Fruit fly (Drosophila melanogaster) whole organism, embryonic: ENCODE results near the gene phol.

ENCODE experiments used
- Bteb2 ChIP-seq: fragments of 200-800 bp; sonication (Bioruptor generic); optimal IDR thresholded peaks from 2 replicates; lab custom pipeline; 2016; ENCODE audit warnings: missing biosample characterization, missing genetic modification characterization
- CG10267 ChIP-seq: fragments of 200-800 bp; sonication (Bioruptor generic); optimal IDR thresholded peaks from 2 replicates; lab custom pipeline; 2018; ENCODE audit warnings: missing biosample characterization, mild to moderate bottlenecking, missing genetic modification characterization, moderate library complexity
- CG12071 ChIP-seq: fragments of 200-800 bp; sonication (Bioruptor generic); optimal IDR thresholded peaks from 3 replicates; lab custom pipeline; 2018; ENCODE audit warnings: missing biosample characterization, mild to moderate bottlenecking, missing genetic modification characterization
- CG12104 ChIP-seq: fragments of 200-800 bp; sonication (Bioruptor generic); optimal IDR thresholded peaks from 3 replicates; lab custom pipeline; 2016; ENCODE audit warnings: missing biosample characterization, missing genetic modification characterization
- CG12219 ChIP-seq: fragments of 200-800 bp; sonication (Bioruptor generic); optimal IDR thresholded peaks from 3 replicates; lab custom pipeline; 2018; ENCODE audit warnings: missing biosample characterization, mild to moderate bottlenecking, missing genetic modification characterization
- CG12769 ChIP-seq: fragments of 200-800 bp; sonication (Bioruptor generic); optimal IDR thresholded peaks from 2 replicates; lab custom pipeline; 2019; ENCODE audit warnings: missing biosample characterization, mild to moderate bottlenecking, missing genetic modification characterization, moderate library complexity
- CG13287 ChIP-seq: fragments of 200-800 bp; sonication (Bioruptor generic); IDR thresholded peaks from 2 replicates; pipeline ENCODE4 v1.3.6; 2022; ENCODE audit warnings: missing biosample characterization, missing genetic modification characterization; ENCODE audit not compliant: partially characterized antibody
- CG14710 ChIP-seq: fragments of 200-800 bp; sonication (Bioruptor generic); optimal IDR thresholded peaks from 3 replicates; lab custom pipeline; 2019; ENCODE audit warnings: missing biosample characterization, mild to moderate bottlenecking, missing genetic modification characterization, moderate library complexity
- CG15601 ChIP-seq: fragments of 200-800 bp; sonication (Bioruptor generic); optimal IDR thresholded peaks from 3 replicates; lab custom pipeline; 2019; ENCODE audit warnings: missing biosample characterization, mild to moderate bottlenecking, missing genetic modification characterization, moderate library complexity
- CG17186 ChIP-seq: fragments of 200-800 bp; sonication (Bioruptor generic); optimal IDR thresholded peaks from 3 replicates; lab custom pipeline; 2017; ENCODE audit warnings: missing biosample characterization, missing genetic modification reagents, missing genetic modification characterization
- CG18764 ChIP-seq: fragments of 200-800 bp; sonication (Bioruptor generic); optimal IDR thresholded peaks from 3 replicates; lab custom pipeline; 2016; ENCODE audit warnings: missing biosample characterization, missing genetic modification characterization
- CG31441 ChIP-seq: fragments of 200-800 bp; sonication (Bioruptor generic); IDR thresholded peaks from 2 replicates; pipeline ENCODE4 v1.3.6; 2022; ENCODE audit warnings: missing biosample characterization, missing genetic modification characterization
- CG43689 ChIP-seq: fragments of 200-800 bp; sonication (Bioruptor generic); IDR thresholded peaks from 2 replicates; pipeline ENCODE4 v1.3.6; 2022; ENCODE audit warnings: missing biosample characterization, missing genetic modification characterization
- CG5180 ChIP-seq: fragments of 200-800 bp; sonication (Bioruptor generic); optimal IDR thresholded peaks from 3 replicates; lab custom pipeline; 2017; ENCODE audit warnings: missing biosample characterization, missing genetic modification characterization, mild to moderate bottlenecking, moderate library complexity, missing genetic modification reagents
- CG6854 ChIP-seq: fragments of 200-800 bp; sonication (Bioruptor generic); optimal IDR thresholded peaks from 3 replicates; lab custom pipeline; 2017; ENCODE audit warnings: missing biosample characterization, mild to moderate bottlenecking, missing genetic modification characterization
- CG8388 ChIP-seq: fragments of 200-800 bp; sonication (Bioruptor generic); optimal IDR thresholded peaks from 2 replicates; lab custom pipeline; 2019; ENCODE audit warnings: missing biosample characterization, mild to moderate bottlenecking, missing genetic modification characterization, moderate library complexity
- CHES-1-like ChIP-seq: fragments of 200-800 bp; sonication (Bioruptor generic); optimal IDR thresholded peaks from 2 replicates; lab custom pipeline; 2016; ENCODE audit warnings: missing biosample characterization, missing genetic modification characterization
- CTCF ChIP-seq: fragments of 200-800 bp; sonication (Bioruptor generic); optimal IDR thresholded peaks from 2 replicates; lab custom pipeline; 2017; ENCODE audit warnings: missing biosample characterization, mild to moderate bottlenecking, missing genetic modification characterization, moderate library complexity
- Camta ChIP-seq: fragments of 200-800 bp; sonication (Bioruptor generic); optimal IDR thresholded peaks from 2 replicates; lab custom pipeline; 2016; ENCODE audit warnings: missing biosample characterization, missing genetic modification characterization
- CrebB ChIP-seq: fragments of 200-800 bp; sonication (Bioruptor generic); optimal IDR thresholded peaks from 3 replicates; lab custom pipeline; 2018; ENCODE audit warnings: missing biosample characterization, mild to moderate bottlenecking, missing genetic modification characterization
- D ChIP-seq, 2 experiments: fragments of 200-800 bp in 1 of 2; fragments of >200 bp in 1 of 2; sonication (Bioruptor generic) in 1 of 2; optimal IDR thresholded peaks; 2 replicates in 1 of 2; 3 replicates in 1 of 2; lab custom pipeline; 2017; ENCODE audit warnings: mild to moderate bottlenecking in 1 of 2, missing biosample characterization in 1 of 2, missing genetic modification characterization in 1 of 2, missing genetic modification reagents in 1 of 2
- Dp ChIP-seq: fragments of 200-800 bp; sonication (Bioruptor generic); optimal IDR thresholded peaks from 2 replicates; lab custom pipeline; 2018; ENCODE audit warnings: missing biosample characterization, mild to moderate bottlenecking, missing genetic modification characterization, moderate library complexity
- Eip74EF ChIP-seq, 2 experiments: fragments of 200-800 bp in 1 of 2; fragments of >200 bp in 1 of 2; sonication (Bioruptor generic) in 1 of 2; optimal IDR thresholded peaks; 2 replicates each; lab custom pipeline; 2017 to 2019; ENCODE audit warnings: missing biosample characterization in 2 of 2, missing genetic modification characterization in 2 of 2, mild to moderate bottlenecking in 1 of 2, moderate library complexity in 1 of 2
- Ets65A ChIP-seq: fragments of 200-800 bp; sonication (Bioruptor generic); peaks from one replicate; lab custom pipeline; 2016; ENCODE audit warnings: missing biosample characterization, missing genetic modification characterization
- Ets97D ChIP-seq: fragments of 200-800 bp; sonication (Bioruptor generic); optimal IDR thresholded peaks from 3 replicates; lab custom pipeline; 2016; ENCODE audit warnings: missing biosample characterization, missing genetic modification characterization
- HmgD ChIP-seq: fragments of 200-800 bp; sonication (Bioruptor generic); optimal IDR thresholded peaks from 3 replicates; lab custom pipeline; 2016; ENCODE audit warnings: missing biosample characterization, missing genetic modification characterization
- MTF-1 ChIP-seq: fragments of 200-800 bp; sonication (Bioruptor generic); optimal IDR thresholded peaks from 2 replicates; lab custom pipeline; 2018; ENCODE audit warnings: missing biosample characterization, mild to moderate bottlenecking, missing genetic modification characterization, borderline replicate concordance
- Mad ChIP-seq: fragments of 200-800 bp; sonication (Bioruptor generic); optimal IDR thresholded peaks from 2 replicates; lab custom pipeline; 2016; ENCODE audit warnings: missing biosample characterization, missing genetic modification characterization
- NC2β ChIP-seq: fragments of 200-800 bp; sonication (Bioruptor generic); optimal IDR thresholded peaks from 2 replicates; lab custom pipeline; 2016; ENCODE audit warnings: missing biosample characterization, missing genetic modification characterization
- Nf-YC ChIP-seq: fragments of 200-800 bp; optimal IDR thresholded peaks from 3 replicates; lab custom pipeline; 2019; ENCODE audit warnings: missing biosample characterization, mild to moderate bottlenecking, missing genetic modification characterization, moderate library complexity
- Rfx ChIP-seq: fragments of 200-800 bp; sonication (Bioruptor generic); IDR thresholded peaks from 2 replicates; pipeline ENCODE4 v1.3.6; 2022; ENCODE audit warnings: missing biosample characterization, missing genetic modification characterization
- Sin3A ChIP-seq: fragments of >200 bp; optimal IDR thresholded peaks from 2 replicates; lab custom pipeline; 2018
- Sox102F ChIP-seq: fragments of 200-800 bp; sonication (Bioruptor generic); optimal IDR thresholded peaks from 2 replicates; lab custom pipeline; 2018; ENCODE audit warnings: missing biosample characterization, mild to moderate bottlenecking, missing genetic modification characterization, moderate library complexity
- Tbp ChIP-seq: fragments of >200 bp; optimal IDR thresholded peaks from 2 replicates; lab custom pipeline; 2018; ENCODE audit warnings: missing biosample characterization, missing genetic modification characterization
- cato ChIP-seq: fragments of 200-800 bp; sonication (Bioruptor generic); optimal IDR thresholded peaks from 2 replicates; lab custom pipeline; 2016; ENCODE audit warnings: missing biosample characterization, missing genetic modification characterization, borderline replicate concordance
- ewg ChIP-seq: fragments of 200-800 bp; sonication (Bioruptor generic); optimal IDR thresholded peaks from 3 replicates; lab custom pipeline; 2017; ENCODE audit warnings: mild to moderate bottlenecking, missing biosample characterization, missing genetic modification reagents, missing genetic modification characterization
- ftz-f1 ChIP-seq: fragments of 200-800 bp; sonication (Bioruptor generic); optimal IDR thresholded peaks from 2 replicates; lab custom pipeline; 2016; ENCODE audit warnings: missing biosample characterization, missing genetic modification characterization
- grau ChIP-seq: fragments of 200-800 bp; optimal IDR thresholded peaks from 3 replicates; lab custom pipeline; 2019; ENCODE audit warnings: missing biosample characterization, mild to moderate bottlenecking, missing genetic modification characterization, moderate library complexity
- lab ChIP-seq: fragments of 200-800 bp; sonication (Bioruptor generic); optimal IDR thresholded peaks from 3 replicates; lab custom pipeline; 2017; ENCODE audit warnings: missing biosample characterization, missing genetic modification characterization, mild to moderate bottlenecking, moderate library complexity, missing genetic modification reagents
- nau ChIP-seq: fragments of 200-800 bp; sonication (Bioruptor generic); optimal IDR thresholded peaks from 3 replicates; lab custom pipeline; 2017; ENCODE audit warnings: missing biosample characterization, mild to moderate bottlenecking, missing genetic modification characterization, missing genetic modification reagents
- nerfin-1 ChIP-seq: fragments of 200-800 bp; sonication (Bioruptor generic); optimal IDR thresholded peaks from 3 replicates; lab custom pipeline; 2019; ENCODE audit warnings: missing biosample characterization, mild to moderate bottlenecking, missing genetic modification characterization, moderate library complexity
- pfk ChIP-seq: fragments of 200-800 bp; sonication (Bioruptor generic); optimal IDR thresholded peaks from 2 replicates; lab custom pipeline; 2018; ENCODE audit warnings: missing biosample characterization, mild to moderate bottlenecking, missing genetic modification characterization, moderate library complexity
- pho ChIP-seq: fragments of 200-800 bp; sonication (Bioruptor generic); optimal IDR thresholded peaks from 2 replicates; lab custom pipeline; 2016; ENCODE audit warnings: missing biosample characterization, missing genetic modification characterization
- prd ChIP-seq, 3 experiments: fragments of >200 bp in 2 of 3; fragments of 200-800 bp in 1 of 3; sonication (Bioruptor generic) in 1 of 3; optimal IDR thresholded peaks in 2 of 3; IDR thresholded peaks in 1 of 3; 2 replicates in 2 of 3; 3 replicates in 1 of 3; pipeline versions ENCODE4 v1.3.6 to Lab custom; 2017 to 2022; ENCODE audit warnings: missing biosample characterization in 1 of 3, missing genetic modification characterization in 1 of 3
- sqz ChIP-seq: fragments of 200-800 bp; sonication (Bioruptor generic); optimal IDR thresholded peaks from 3 replicates; lab custom pipeline; 2018; ENCODE audit warnings: missing biosample characterization, mild to moderate bottlenecking, missing genetic modification characterization
- stwl ChIP-seq: fragments of 200-800 bp; sonication (Bioruptor generic); optimal IDR thresholded peaks from 3 replicates; lab custom pipeline; 2018; ENCODE audit warnings: missing biosample characterization, mild to moderate bottlenecking, missing genetic modification characterization, moderate library complexity
- sug ChIP-seq: fragments of 200-800 bp; optimal IDR thresholded peaks from 2 replicates; lab custom pipeline; 2019; ENCODE audit warnings: missing biosample characterization, mild to moderate bottlenecking, missing genetic modification characterization, moderate library complexity
- tin ChIP-seq: fragments of 200-800 bp; sonication (Bioruptor generic); optimal IDR thresholded peaks from 3 replicates; lab custom pipeline; 2016; ENCODE audit warnings: missing biosample characterization, missing genetic modification characterization
- tna ChIP-seq: fragments of 200-800 bp; sonication (Bioruptor generic); IDR thresholded peaks from 2 replicates; pipeline ENCODE4 v1.3.6; 2022; ENCODE audit warnings: missing biosample characterization, missing genetic modification characterization; ENCODE audit not compliant: partially characterized antibody

The phol gene

dm6 chr3L:9446731-9447238 is 9.3 kb downstream of the phol start, which contains the start of gene CG3529 (continued):
- peak; percentile 61 for TF ChIP-seq CHES-1-like
- peak; percentile 31 for TF ChIP-seq Nf-YC (tag; lab: Kevin White, UChicago)
- no peak for TF ChIP-seq ftz-f1 (GFP tag; lab: Kevin White, UChicago)
- peak; percentile 67 for TF ChIP-seq Ets97D (GFP tag; lab: Kevin White, UChicago)
- TF ChIP-seq tin: peak; percentile 3
- TF ChIP-seq CG5180: peak; percentile 45
- TF ChIP-seq ewg (GFP tag; lab: Kevin White, UChicago): peak; percentile 14
- TF ChIP-seq MTF-1 (GFP tag; lab: Kevin White, UChicago): peak; percentile 36
- TF ChIP-seq Mad: peak; percentile 18
- TF ChIP-seq D (optimal IDR thresholded peaks at IDR 0.05; lab: Kevin White, UChicago): no peak
- no peak for TF ChIP-seq D (GFP tag; optimal IDR thresholded peaks at IDR 0.05; lab: Kevin White, UChicago)
- no peak for TF ChIP-seq CG18764
- peak; percentile 6 for TF ChIP-seq CG17186 (GFP tag; lab: Kevin White, UChicago)
- peak; percentile 25 for TF ChIP-seq Sin3A (lab: Kevin White, UChicago)
- TF ChIP-seq CG10267 (tag; lab: Kevin White, UChicago): peak; percentile 43
- TF ChIP-seq stwl: peak; percentile 69
- peak; percentile 17 for TF ChIP-seq CG6854 (GFP tag; lab: Kevin White, UChicago)
- peak; percentile 82 for TF ChIP-seq sqz (GFP tag; lab: Kevin White, UChicago)
- no peak for TF ChIP-seq tna (GFP tag; lab: Robert Waterston, UW)
- TF ChIP-seq Sox102F (GFP tag; lab: Kevin White, UChicago): peak; percentile 21
- TF ChIP-seq Eip74EF (GFP tag; optimal IDR thresholded peaks at IDR 0.05; lab: Kevin White, UChicago): peak in 1 of 2 experiments; percentile 71
- TF ChIP-seq CG12769 (tag; lab: Kevin White, UChicago): peak; percentile 21
- peak; percentile 44 for TF ChIP-seq NC2β (GFP tag; lab: Kevin White, UChicago)
- peak; percentile 7 for TF ChIP-seq nau (GFP tag; lab: Kevin White, UChicago)
- TF ChIP-seq Camta (GFP tag; lab: Kevin White, UChicago): peak; percentile 25
- no peak for TF ChIP-seq CG43689 (GFP tag; lab: Robert Waterston, UW)
- TF ChIP-seq cato (GFP tag; lab: Kevin White, UChicago): no peak
- TF ChIP-seq CG31441: peak; percentile 40; the same call in 1 of the 2 replicates
- peak; percentile 20 for TF ChIP-seq Dp (GFP tag; lab: Kevin White, UChicago)
- TF ChIP-seq lab (GFP tag; lab: Kevin White, UChicago): peak; percentile 23
- peak; percentile 21 for TF ChIP-seq CG12104
- TF ChIP-seq CG13287: peak; percentile 29; the same call in 1 of the 2 replicates
- TF ChIP-seq CG14710 (tag; lab: Kevin White, UChicago): peak; percentile 51
- no peak for TF ChIP-seq prd (optimal IDR thresholded peaks at IDR 0.05; lab: Kevin White, UChicago)
- no peak for TF ChIP-seq prd (GFP tag; IDR thresholded peaks at IDR 0.05; lab: Robert Waterston, UW)
- TF ChIP-seq Rfx (GFP tag; lab: Robert Waterston, UW): peak; percentile 61
- TF ChIP-seq Ets65A: peak; percentile 62
- no peak for TF ChIP-seq CG12071 (GFP tag; lab: Kevin White, UChicago)
- TF ChIP-seq Tbp (GFP tag; lab: Kevin White, UChicago): no peak
- TF ChIP-seq pho: no peak
- TF ChIP-seq CrebB (tag; lab: Kevin White, UChicago): peak; percentile 3
- peak; percentile 19 for TF ChIP-seq HmgD (GFP tag; lab: Kevin White, UChicago)
- TF ChIP-seq CG15601 (tag; lab: Kevin White, UChicago): peak; percentile 45
- peak; percentile 39 for TF ChIP-seq grau (tag; lab: Kevin White, UChicago)
- TF ChIP-seq Bteb2 (GFP tag; lab: Kevin White, UChicago): peak; percentile 20
- TF ChIP-seq pfk (GFP tag; lab: Kevin White, UChicago): peak; percentile 16
- peak; percentile 3 for TF ChIP-seq CTCF (GFP tag; lab: Kevin White, UChicago)
- no peak for TF ChIP-seq CG8388
- peak; percentile 34 for TF ChIP-seq sug (tag; lab: Kevin White, UChicago)
- peak; percentile 87 for TF ChIP-seq nerfin-1 (tag; lab: Kevin White, UChicago)
- peak; percentile 4 for TF ChIP-seq CG12219 (GFP tag; lab: Kevin White, UChicago)
